Worm (Caenorhabditis elegans) whole organism, L4 larva: Measurements from ENCODE around the gene snf-7.

ENCODE experiments used
- F49E8.2 ChIP-seq: sonication (generic microtip); optimal IDR thresholded peaks from 2 replicates; lab custom pipeline; 2016; ENCODE audit warnings: missing compliant biosample characterization, mild to moderate bottlenecking, missing genetic modification characterization, borderline replicate concordance
- T26A8.4 ChIP-seq: fragments of 200-800 bp; sonication (Bioruptor generic); IDR thresholded peaks from 2 replicates; pipeline ENCODE4 v1.3.6; 2022; ENCODE audit warnings: missing genetic modification characterization, missing compliant biosample characterization
- egl-27 ChIP-seq: sonication (generic microtip); optimal IDR thresholded peaks from 3 replicates; lab custom pipeline; 2017; ENCODE audit warnings: missing biosample characterization, missing genetic modification reagents, missing genetic modification characterization
- fkh-10 ChIP-seq: fragments of 150-350 bp; optimal IDR thresholded peaks from 2 replicates; lab custom pipeline; 2014; ENCODE audit warnings: missing biosample characterization, missing genetic modification reagents, missing genetic modification characterization
- mdl-1 ChIP-seq, 2 experiments: fragments of 150-350 bp in 1 of 2; sonication (generic microtip) in 1 of 2; optimal IDR thresholded peaks; 2 replicates each; lab custom pipeline; 2014 to 2017; ENCODE audit warnings: missing biosample characterization in 2 of 2, missing genetic modification characterization in 2 of 2
- mxl-3 ChIP-seq: fragments of 200-800 bp; sonication (Bioruptor generic); optimal IDR thresholded peaks from 2 replicates; lab custom pipeline; 2018; ENCODE audit warnings: mild to moderate bottlenecking, missing genetic modification characterization, missing compliant biosample characterization
- nhr-25 ChIP-seq: sonication (generic microtip); optimal IDR thresholded peaks from 2 replicates; lab custom pipeline; 2017; ENCODE audit warnings: missing genetic modification characterization, mild to moderate bottlenecking, missing compliant biosample characterization, antibody characterized with exemption, moderate library complexity, borderline replicate concordance; ENCODE audit not compliant: insufficient read depth
- nhr-28 ChIP-seq: fragments of 150-350 bp; optimal IDR thresholded peaks from 2 replicates; lab custom pipeline; 2014; ENCODE audit warnings: missing biosample characterization, missing genetic modification characterization
- nhr-6 ChIP-seq: fragments of 150-350 bp; optimal IDR thresholded peaks from 2 replicates; lab custom pipeline; 2014; ENCODE audit warnings: missing biosample characterization, missing genetic modification characterization
- nhr-77 ChIP-seq: fragments of 150-350 bp; optimal IDR thresholded peaks from 2 replicates; lab custom pipeline; 2014; ENCODE audit warnings: missing biosample characterization, missing genetic modification characterization
- unc-130 ChIP-seq: sonication (generic microtip); optimal IDR thresholded peaks from 2 replicates; lab custom pipeline; 2016; ENCODE audit warnings: missing genetic modification reagents, missing genetic modification characterization, missing compliant biosample characterization
- unc-62 ChIP-seq, 3 experiments: fragments of 150-350 bp in 1 of 3; sonication (generic microtip); optimal IDR thresholded peaks in 2 of 3; peaks in 1 of 3; 1 replicate in 1 of 3; 2 replicates in 2 of 3; lab custom pipeline; 2014 to 2017; ENCODE audit warnings: missing biosample characterization in 3 of 3, missing genetic modification characterization in 3 of 3, missing genetic modification reagents in 3 of 3, missing genotype in 1 of 3
- zag-1 ChIP-seq: fragments of 150-350 bp; optimal IDR thresholded peaks from 2 replicates; lab custom pipeline; 2014; ENCODE audit warnings: missing biosample characterization, missing genetic modification characterization

The snf-7 gene

DNA sequence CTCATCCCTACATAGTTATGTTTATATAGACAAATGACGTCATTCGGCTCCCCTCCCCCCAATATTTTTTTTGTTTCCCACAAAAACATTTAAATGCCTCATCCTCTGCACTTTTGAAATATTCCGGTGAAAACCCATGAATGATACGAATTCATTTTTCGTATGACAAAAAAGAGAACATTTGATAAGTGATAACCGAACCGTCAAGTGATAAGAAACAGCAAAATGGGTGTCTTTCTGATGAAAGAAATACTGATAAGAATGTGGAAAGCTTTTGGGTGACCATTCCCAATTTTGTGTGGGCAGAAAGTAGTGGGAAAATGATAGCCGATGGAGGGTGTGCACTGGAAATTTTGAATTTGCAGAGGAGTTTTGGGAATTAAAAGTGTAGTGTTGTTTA is 54.1 kb downstream of the snf-7 start (continued):
- TF ChIP-seq fkh-10 (no peak), T26A8.4 (GFP tag; lab: Robert Waterston, UW) (no peak), zag-1 (tag; lab: Kevin White, UChicago) (no peak), unc-130 (GFP tag; lab: Kevin White, UChicago) (no peak), mdl-1 (tag; optimal IDR thresholded peaks at IDR 0.05; lab: Kevin White, UChicago) (no peak), mxl-3 (GFP tag; lab: Kevin White, UChicago) (peak; percentile 39), nhr-28 (tag; lab: Kevin White, UChicago) (peak; percentile 86), nhr-25 (no peak), egl-27 (no peak), nhr-77 (tag; lab: Kevin White, UChicago) (peak; percentile 73), nhr-6 (tag; lab: Kevin White, UChicago) (peak; percentile 21), F49E8.2 (tag; lab: Kevin White, UChicago) (no peak), unc-62 (GFP tag; optimal IDR thresholded peaks at IDR 0.05 in 1 of 2; lab: Kevin White, UChicago) (peak in 1 of 2 experiments; percentile 94), unc-62 (tag; optimal IDR thresholded peaks at IDR 0.05; lab: Kevin White, UChicago) (no peak)
